Fruit fly (Drosophila melanogaster) whole organism, wandering third instar larva: ENCODE measurements around the gene Dnaaf4.

Experiments
- CG32264 ChIP-seq: fragments of 200-800 bp; sonication (Bioruptor generic); optimal IDR thresholded peaks from 2 replicates; lab custom pipeline; 2016; ENCODE audit warnings: missing biosample characterization, missing genetic modification characterization
- CG9705 ChIP-seq: fragments of 200-800 bp; sonication (Bioruptor generic); optimal IDR thresholded peaks from 2 replicates; lab custom pipeline; 2018; ENCODE audit warnings: missing biosample characterization, mild to moderate bottlenecking, missing genetic modification characterization
- CrebA ChIP-seq: fragments of 200-800 bp; sonication (Bioruptor generic); optimal IDR thresholded peaks from 2 replicates; lab custom pipeline; 2016; ENCODE audit warnings: missing biosample characterization, mild to moderate bottlenecking, missing genetic modification characterization, borderline replicate concordance
- Dfd ChIP-seq: fragments of >200 bp; optimal IDR thresholded peaks from 2 replicates; lab custom pipeline; 2017; ENCODE audit warnings: missing biosample characterization, missing genetic modification characterization
- Dif ChIP-seq: fragments of 200-275, 200-300 bp; sonication (Bioruptor generic); optimal IDR thresholded peaks from 2 replicates; lab custom pipeline; 2018; ENCODE audit warnings: missing biosample characterization, missing genetic modification characterization; ENCODE audit not compliant: partially characterized antibody
- GATAd ChIP-seq: sonication (Bioruptor generic); optimal IDR thresholded peaks from 2 replicates; lab custom pipeline; 2016; ENCODE audit warnings: missing biosample characterization, missing genetic modification characterization
- HLH106 ChIP-seq: fragments of 200-800 bp; optimal IDR thresholded peaks from 3 replicates; lab custom pipeline; 2019; ENCODE audit warnings: missing biosample characterization, mild to moderate bottlenecking, missing genetic modification characterization, moderate library complexity
- Hnf4 ChIP-seq: fragments of 200-800 bp; sonication (Bioruptor generic); optimal IDR thresholded peaks from 2 replicates; lab custom pipeline; 2016; ENCODE audit warnings: missing biosample characterization, mild to moderate bottlenecking, missing genetic modification characterization
- Hr78 ChIP-seq: fragments of >200 bp; optimal IDR thresholded peaks from 2 replicates; lab custom pipeline; 2017; ENCODE audit warnings: missing biosample characterization, missing genetic modification characterization
- Hr83 ChIP-seq: fragments of 200-300 bp; sonication (Bioruptor generic); optimal IDR thresholded peaks from 2 replicates; lab custom pipeline; 2016; ENCODE audit warnings: missing biosample characterization, mild to moderate bottlenecking, missing genetic modification characterization, moderate library complexity; ENCODE audit not compliant: poor library complexity, severe bottlenecking
- Jra ChIP-seq: sonication (Bioruptor generic); optimal IDR thresholded peaks from 2 replicates; lab custom pipeline; 2016; ENCODE audit warnings: missing biosample characterization, missing genetic modification characterization
- Mio ChIP-seq: sonication (Bioruptor generic); optimal IDR thresholded peaks from 2 replicates; lab custom pipeline; 2016; ENCODE audit warnings: missing biosample characterization, missing genetic modification characterization
- Myc ChIP-seq: fragments of >200 bp; optimal IDR thresholded peaks from 2 replicates; lab custom pipeline; 2017
- N ChIP-seq: fragments of >200 bp; optimal IDR thresholded peaks from 2 replicates; lab custom pipeline; 2018; ENCODE audit warnings: missing biosample characterization, missing external identifiers, missing genetic modification characterization
- OdsH ChIP-seq: fragments of 200-800 bp; sonication (Bioruptor generic); optimal IDR thresholded peaks from 2 replicates; lab custom pipeline; 2016; ENCODE audit warnings: missing biosample characterization, mild to moderate bottlenecking, missing genetic modification characterization
- Rel ChIP-seq, 2 experiments: fragments of 200-800 bp; sonication (Bioruptor generic) in 1 of 2; optimal IDR thresholded peaks; 2 replicates in 1 of 2; 3 replicates in 1 of 2; lab custom pipeline; 2016 to 2019; ENCODE audit warnings: mild to moderate bottlenecking in 2 of 2, missing biosample characterization in 2 of 2, missing genetic modification characterization in 2 of 2, moderate library complexity in 1 of 2
- Sp1 ChIP-seq: fragments of 200-800 bp; sonication (Bioruptor generic); optimal IDR thresholded peaks from 3 replicates; lab custom pipeline; 2019; ENCODE audit warnings: missing biosample characterization, mild to moderate bottlenecking, missing genetic modification characterization, moderate library complexity
- Vsx2 ChIP-seq: fragments of 200-300, 225-300 bp; sonication (Bioruptor generic); optimal IDR thresholded peaks from 2 replicates; lab custom pipeline; 2018; ENCODE audit warnings: missing biosample characterization, missing genetic modification characterization; ENCODE audit not compliant: partially characterized antibody
- br ChIP-seq: fragments of 200-800 bp; sonication (Bioruptor generic); optimal IDR thresholded peaks from 2 replicates; lab custom pipeline; 2016; ENCODE audit warnings: missing biosample characterization, missing genetic modification characterization
- brk ChIP-seq: fragments of 200-800 bp; sonication (Bioruptor generic); optimal IDR thresholded peaks from 2 replicates; lab custom pipeline; 2016; ENCODE audit warnings: missing biosample characterization, mild to moderate bottlenecking, missing genetic modification characterization
- dl ChIP-seq, 2 experiments: fragments of 175-275, 200-275 bp in 1 of 2; fragments of 200-275 bp in 1 of 2; sonication (Bioruptor generic); optimal IDR thresholded peaks; lab custom pipeline; 2018; ENCODE audit warnings: mild to moderate bottlenecking in 2 of 2, missing biosample characterization in 2 of 2, missing genetic modification characterization in 2 of 2, moderate library complexity in 2 of 2; ENCODE audit not compliant: partially characterized antibody in 2 of 2, insufficient read depth in 1 of 2
- dmrt93B ChIP-seq: fragments of 200-800 bp; sonication (Bioruptor generic); optimal IDR thresholded peaks from 2 replicates; lab custom pipeline; 2018; ENCODE audit warnings: missing biosample characterization, mild to moderate bottlenecking, missing genetic modification characterization
- dsf ChIP-seq: sonication (Bioruptor generic); optimal IDR thresholded peaks from 2 replicates; lab custom pipeline; 2016; ENCODE audit warnings: missing biosample characterization, missing genetic modification characterization, borderline replicate concordance
- ey ChIP-seq: fragments of 200-800 bp; sonication (Bioruptor generic); optimal IDR thresholded peaks from 2 replicates; lab custom pipeline; 2016; ENCODE audit warnings: missing biosample characterization, missing genetic modification characterization
- foxo ChIP-seq, 2 experiments: fragments of 200-800 bp; sonication (Bioruptor generic); optimal IDR thresholded peaks; 2 replicates in 1 of 2; 3 replicates in 1 of 2; lab custom pipeline; 2016 to 2017; ENCODE audit warnings: missing biosample characterization in 2 of 2, missing genetic modification characterization in 2 of 2
- fru ChIP-seq: fragments of 200-800 bp; sonication (Bioruptor generic); optimal IDR thresholded peaks from 3 replicates; lab custom pipeline; 2016; ENCODE audit warnings: missing biosample characterization, mild to moderate bottlenecking, missing genetic modification characterization
- h ChIP-seq: fragments of 200-800 bp; sonication (Bioruptor generic); optimal IDR thresholded peaks from 3 replicates; lab custom pipeline; 2016; ENCODE audit warnings: missing biosample characterization, mild to moderate bottlenecking, missing genetic modification characterization
- lola ChIP-seq: fragments of >200 bp; optimal IDR thresholded peaks from 2 replicates; lab custom pipeline; 2017; ENCODE audit warnings: missing biosample characterization, missing genetic modification characterization
- pan ChIP-seq: fragments of >200 bp; optimal IDR thresholded peaks from 2 replicates; lab custom pipeline; 2017
- psq ChIP-seq: fragments of 200-800 bp; sonication (Bioruptor generic); optimal IDR thresholded peaks from 3 replicates; lab custom pipeline; 2017; ENCODE audit warnings: missing biosample characterization, mild to moderate bottlenecking, missing genetic modification characterization, moderate library complexity
- rgr ChIP-seq: fragments of 200-800 bp; sonication (Bioruptor generic); optimal IDR thresholded peaks from 3 replicates; lab custom pipeline; 2016; ENCODE audit warnings: missing biosample characterization, mild to moderate bottlenecking, missing genetic modification characterization
- sage ChIP-seq: fragments of 200-800 bp; sonication (Bioruptor generic); optimal IDR thresholded peaks from 2 replicates; lab custom pipeline; 2016; ENCODE audit warnings: missing biosample characterization, mild to moderate bottlenecking, missing genetic modification characterization
- sv ChIP-seq: fragments of 200-800 bp; sonication (Bioruptor generic); optimal IDR thresholded peaks from 3 replicates; lab custom pipeline; 2016; ENCODE audit warnings: missing biosample characterization, missing genetic modification characterization
- tai ChIP-seq: sonication (Bioruptor generic); optimal IDR thresholded peaks from 2 replicates; lab custom pipeline; 2016; ENCODE audit warnings: missing biosample characterization, missing genetic modification characterization
- usp ChIP-seq: fragments of >200 bp; optimal IDR thresholded peaks from 2 replicates; lab custom pipeline; 2017; ENCODE audit warnings: missing biosample characterization, missing genetic modification characterization
- woc ChIP-seq: sonication (Bioruptor generic); optimal IDR thresholded peaks from 2 replicates; lab custom pipeline; 2016; ENCODE audit warnings: missing biosample characterization, mild to moderate bottlenecking, missing genetic modification characterization

The Dnaaf4 gene

DNA sequence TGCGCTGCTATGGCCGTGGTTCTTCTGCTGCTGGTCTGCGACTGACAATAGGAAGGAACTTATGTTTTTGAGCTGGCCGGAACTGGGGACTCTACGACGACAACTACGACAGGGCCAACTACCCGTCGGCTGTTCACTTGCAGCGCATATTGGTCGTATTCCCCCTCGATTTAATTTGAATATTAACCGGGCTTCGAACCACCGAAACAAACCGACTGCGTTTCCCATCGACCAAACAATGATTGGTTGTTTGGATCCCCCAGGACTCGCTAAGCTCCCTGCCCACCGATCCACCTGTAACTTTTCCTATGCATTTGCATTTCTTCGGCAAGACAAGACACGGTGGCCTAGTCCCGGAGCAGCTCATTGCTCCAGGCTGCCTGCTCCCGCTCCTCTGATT, at the start of gene Dnaaf4:
Dnaaf4 (minus strand) TSS at position 101 of the 400 bp plus-strand sequence.
- TF ChIP-seq Dfd (GFP tag; lab: Kevin White, UChicago) (no peak), sv (GFP tag; lab: Kevin White, UChicago) (no peak), Sp1 (GFP tag; lab: Kevin White, UChicago) (no peak), GATAd (GFP tag; lab: Kevin White, UChicago) (no peak), brk (GFP tag; lab: Kevin White, UChicago) (no peak), Rel (GFP tag; optimal IDR thresholded peaks at IDR 0.05; lab: Kevin White, UChicago) (no peak), Rel (tag; optimal IDR thresholded peaks at IDR 0.05; lab: Kevin White, UChicago) (no peak), OdsH (GFP tag; lab: Kevin White, UChicago) (no peak), rgr (GFP tag; lab: Kevin White, UChicago) (no peak), br (GFP tag; lab: Kevin White, UChicago) (no peak)

DNA sequence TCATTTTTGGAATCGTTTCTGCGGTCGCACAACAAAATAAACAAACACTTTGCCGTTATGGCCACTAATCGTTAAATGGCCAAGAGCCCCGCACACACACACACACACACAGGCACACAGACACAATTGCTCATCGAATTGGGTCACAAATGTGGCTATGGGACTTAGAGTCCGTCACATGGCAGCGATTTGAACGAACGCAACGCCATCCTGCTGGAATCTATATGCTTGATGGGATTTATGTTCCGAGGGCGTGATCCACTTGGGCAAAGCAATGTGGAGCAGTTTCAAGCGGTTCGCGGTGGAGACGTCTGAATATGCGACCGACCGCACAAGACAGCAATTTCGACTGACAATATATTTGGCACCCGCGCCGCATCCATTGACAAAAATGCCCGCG, 49.0 kb upstream of the Dnaaf4 start:
- no peak for TF ChIP-seq Dif (GFP tag; lab: Kevin White, UChicago)

DNA sequence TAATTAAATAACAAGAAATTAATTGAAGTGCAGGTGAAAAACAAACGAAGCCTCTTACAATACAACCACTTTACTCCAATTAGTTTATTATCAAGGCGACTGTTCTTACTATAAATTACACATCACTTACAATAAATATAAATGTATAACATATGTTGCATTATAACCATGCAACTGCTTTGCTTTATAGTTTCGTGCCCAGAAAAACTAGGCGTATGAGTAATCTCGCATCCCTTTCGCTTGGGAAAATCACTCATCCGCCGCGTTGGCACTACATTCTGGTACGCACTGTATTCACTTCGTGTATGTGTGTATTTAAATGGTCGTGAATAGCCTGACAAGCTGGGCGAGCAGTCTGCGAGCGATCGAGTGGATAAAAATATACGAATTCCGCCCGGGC, 48.4 kb upstream of the Dnaaf4 start:
- no peak for TF ChIP-seq dsf
- TF ChIP-seq Mio (GFP tag; lab: Kevin White, UChicago) = no peak
- no peak for TF ChIP-seq CG9705 (GFP tag; lab: Kevin White, UChicago)
- TF ChIP-seq dl (GFP tag; optimal IDR thresholded peaks at IDR 0.05; lab: Kevin White, UChicago; ENCODE audit: insufficient read depth in 1 of 2, partially characterized antibody in 2 of 2) = no peak
- no peak for TF ChIP-seq usp (GFP tag; lab: Kevin White, UChicago)
- TF ChIP-seq fru (GFP tag; lab: Kevin White, UChicago) = no peak
- TF ChIP-seq Rel (GFP tag; optimal IDR thresholded peaks at IDR 0.05; lab: Kevin White, UChicago) = no peak
- TF ChIP-seq Rel (tag; optimal IDR thresholded peaks at IDR 0.05; lab: Kevin White, UChicago) = no peak
- no peak for TF ChIP-seq sage
- TF ChIP-seq h = no peak
- no peak for TF ChIP-seq Hr83 (GFP tag; lab: Kevin White, UChicago)
- no peak for TF ChIP-seq pan (lab: Kevin White, UChicago)
- no peak for TF ChIP-seq woc (GFP tag; lab: Kevin White, UChicago)
- no peak for TF ChIP-seq dmrt93B (GFP tag; lab: Kevin White, UChicago)
- TF ChIP-seq Dif (GFP tag; lab: Kevin White, UChicago) = no peak
- no peak for TF ChIP-seq psq (GFP tag; lab: Kevin White, UChicago)
- TF ChIP-seq ey (GFP tag; lab: Kevin White, UChicago) = no peak
- TF ChIP-seq rgr (GFP tag; lab: Kevin White, UChicago) = no peak
- no peak for TF ChIP-seq CG32264

DNA sequence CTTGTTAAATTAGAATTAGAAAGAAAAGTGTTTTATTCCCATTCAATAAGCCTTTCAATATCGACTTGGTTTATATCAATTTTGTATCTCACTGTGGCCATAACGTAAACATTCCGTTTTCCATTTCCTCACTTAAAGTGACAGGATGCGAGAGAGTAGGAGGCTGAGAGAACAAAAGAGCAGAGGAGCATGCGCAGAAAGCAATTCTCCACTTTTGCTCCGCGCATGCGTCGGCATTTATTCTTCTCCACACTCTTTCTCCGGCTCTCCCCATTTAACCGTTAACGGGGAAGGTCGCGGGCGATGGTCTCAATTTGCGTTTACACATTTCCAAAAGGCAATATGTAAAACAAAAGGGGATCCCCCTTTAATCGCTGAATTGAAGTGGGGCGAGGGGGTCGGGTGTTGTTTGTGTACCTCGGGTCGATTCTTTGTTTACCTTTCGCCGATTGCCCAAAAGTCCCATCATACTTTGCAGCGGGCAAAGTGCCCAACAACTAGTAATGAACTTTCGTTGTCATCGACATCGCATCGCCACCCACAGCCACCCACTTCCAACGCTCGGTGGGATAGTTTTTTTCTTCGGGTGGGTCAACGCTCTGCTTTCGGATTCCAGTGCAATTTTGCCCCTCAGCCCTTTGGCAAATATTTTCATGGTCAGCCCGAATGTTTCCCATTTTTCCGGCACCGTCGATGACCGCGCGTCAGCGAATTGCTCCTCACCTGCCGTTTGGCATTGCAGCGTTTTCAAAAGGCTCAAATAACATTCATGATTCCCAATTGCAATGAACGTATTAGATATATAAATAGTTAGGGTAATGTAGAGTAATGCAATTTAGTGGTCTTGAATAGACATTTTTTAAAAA, 47.4 kb upstream of the Dnaaf4 start:
- TF ChIP-seq Myc (no peak), Sp1 (GFP tag; lab: Kevin White, UChicago) (no peak), foxo (GFP tag; optimal IDR thresholded peaks at IDR 0.05; lab: Kevin White, UChicago) (no peak), dl (GFP tag; optimal IDR thresholded peaks at IDR 0.05; lab: Kevin White, UChicago; ENCODE audit: insufficient read depth in 1 of 2, partially characterized antibody in 2 of 2) (peak in 1 of 2 experiments; percentile 7), CrebA (GFP tag; lab: Kevin White, UChicago) (no peak), N (GFP tag; lab: Kevin White, UChicago) (no peak), brk (GFP tag; lab: Kevin White, UChicago) (no peak), dsf (no peak), Hr78 (GFP tag; lab: Kevin White, UChicago) (no peak), woc (GFP tag; lab: Kevin White, UChicago) (no peak), OdsH (GFP tag; lab: Kevin White, UChicago) (no peak), HLH106 (no peak), Mio (GFP tag; lab: Kevin White, UChicago) (no peak), usp (GFP tag; lab: Kevin White, UChicago) (no peak), Vsx2 (GFP tag; lab: Kevin White, UChicago) (peak; percentile 87), sv (GFP tag; lab: Kevin White, UChicago) (no peak), ey (GFP tag; lab: Kevin White, UChicago) (no peak), psq (GFP tag; lab: Kevin White, UChicago) (no peak), Jra (GFP tag; lab: Kevin White, UChicago) (no peak), sage (no peak), pan (lab: Kevin White, UChicago) (no peak), Dif (GFP tag; lab: Kevin White, UChicago) (peak; percentile 66), Hnf4 (GFP tag; lab: Kevin White, UChicago) (no peak), fru (GFP tag; lab: Kevin White, UChicago) (no peak), CG32264 (no peak), GATAd (GFP tag; lab: Kevin White, UChicago) (no peak), tai (GFP tag; lab: Kevin White, UChicago) (no peak), lola (no peak), rgr (GFP tag; lab: Kevin White, UChicago) (no peak), Rel (GFP tag; optimal IDR thresholded peaks at IDR 0.05; lab: Kevin White, UChicago) (no peak), Rel (tag; optimal IDR thresholded peaks at IDR 0.05; lab: Kevin White, UChicago) (peak; percentile 91), br (GFP tag; lab: Kevin White, UChicago) (no peak)
